Worm (Caenorhabditis elegans) whole organism, L1 larva: ENCODE measurements around the gene C08G9.1.

ENCODE experiments used
- C34B4.2 ChIP-seq: sonication (generic microtip); optimal IDR thresholded peaks from 2 replicates; lab custom pipeline; 2017; ENCODE audit warnings: mild to moderate bottlenecking, missing genetic modification characterization, missing compliant biosample characterization
- Y116A8C.19 ChIP-seq: sonication (generic microtip); optimal IDR thresholded peaks from 2 replicates; lab custom pipeline; 2016; ENCODE audit warnings: missing compliant biosample characterization, missing genetic modification characterization, borderline replicate concordance
- aha-1 ChIP-seq: fragments of 150-350 bp; optimal IDR thresholded peaks from 2 replicates; lab custom pipeline; 2014; ENCODE audit warnings: missing biosample characterization, missing genetic modification characterization
- ama-1 ChIP-seq: fragments of 150-350 bp; optimal IDR thresholded peaks from 2 replicates; lab custom pipeline; 2014
- ceh-63 ChIP-seq: fragments of 200-800 bp; sonication (Bioruptor generic); optimal IDR thresholded peaks from 2 replicates; lab custom pipeline; 2018; ENCODE audit warnings: mild to moderate bottlenecking, missing genetic modification characterization, missing compliant biosample characterization
- ceh-82 ChIP-seq, 3 experiments: fragments of 150-350 bp in 1 of 3; sonication (generic microtip) in 2 of 3; optimal IDR thresholded peaks; 2 replicates each; lab custom pipeline; 2014 to 2017; ENCODE audit warnings: missing biosample characterization in 3 of 3, missing genetic modification characterization in 3 of 3
- ceh-88 ChIP-seq: fragments of 200-800 bp; sonication (Bioruptor generic); IDR thresholded peaks from 2 replicates; pipeline ENCODE4 v1.3.6; 2022; ENCODE audit warnings: missing genetic modification characterization, missing compliant biosample characterization
- ceh-90 ChIP-seq: sonication (generic microtip); optimal IDR thresholded peaks from 2 replicates; lab custom pipeline; 2016; ENCODE audit warnings: missing genetic modification characterization, missing compliant biosample characterization
- ces-1 ChIP-seq: fragments of 150-350 bp; optimal IDR thresholded peaks from 2 replicates; lab custom pipeline; 2014; ENCODE audit warnings: missing biosample characterization, missing genetic modification reagents, missing genetic modification characterization
- efl-1 ChIP-seq, 4 experiments: fragments of 150-350 bp; optimal IDR thresholded peaks in 3 of 4; peaks in 1 of 4; 1 replicate in 1 of 4; 2 replicates in 3 of 4; lab custom pipeline; 2014; ENCODE audit warnings: missing biosample characterization in 2 of 4, missing genetic modification characterization in 2 of 4, missing genetic modification reagents in 2 of 4
- efl-3 ChIP-seq: fragments of 200-800 bp; sonication (Bioruptor generic); optimal IDR thresholded peaks from 2 replicates; lab custom pipeline; 2018; ENCODE audit warnings: mild to moderate bottlenecking, missing genetic modification characterization, missing compliant biosample characterization
- egl-13 ChIP-seq: sonication (generic microtip); optimal IDR thresholded peaks from 2 replicates; lab custom pipeline; 2016; ENCODE audit warnings: missing genotype, missing genetic modification reagents, missing genetic modification characterization, missing compliant biosample characterization
- elt-2 ChIP-seq: sonication (generic microtip); optimal IDR thresholded peaks from 2 replicates; lab custom pipeline; 2016; ENCODE audit warnings: missing genetic modification characterization, mild to moderate bottlenecking, inconsistent platforms, missing compliant biosample characterization, missing genetic modification reagents
- fos-1 ChIP-seq: fragments of 150-350 bp; optimal IDR thresholded peaks from 2 replicates; lab custom pipeline; 2014; ENCODE audit warnings: missing biosample characterization, missing genetic modification characterization
- grh-1 ChIP-seq: fragments of 200-800 bp; sonication (Bioruptor generic); IDR thresholded peaks from 2 replicates; pipeline ENCODE4 v1.3.6; 2022; ENCODE audit warnings: missing genetic modification reagents, missing genetic modification characterization, missing compliant biosample characterization
- hlh-17 ChIP-seq: fragments of 200-800 bp; sonication (Bioruptor generic); optimal IDR thresholded peaks from 2 replicates; lab custom pipeline; 2018; ENCODE audit warnings: missing genetic modification characterization, mild to moderate bottlenecking, missing compliant biosample characterization, moderate library complexity, borderline replicate concordance
- hlh-4 ChIP-seq: sonication (generic microtip); optimal IDR thresholded peaks from 2 replicates; lab custom pipeline; 2016; ENCODE audit warnings: mild to moderate bottlenecking, missing genetic modification characterization, missing compliant biosample characterization
- hpl-2 ChIP-seq: fragments of 150-350 bp; optimal IDR thresholded peaks from 2 replicates; lab custom pipeline; 2014; ENCODE audit warnings: missing biosample characterization, missing genetic modification reagents, missing genetic modification characterization
- isw-1 ChIP-seq: fragments of 200-800 bp; sonication (Bioruptor generic); IDR thresholded peaks from 2 replicates; pipeline ENCODE4 v1.3.6; 2022; ENCODE audit warnings: missing genetic modification characterization, missing compliant biosample characterization
- jun-1 ChIP-seq: fragments of 150-350 bp; optimal IDR thresholded peaks from 2 replicates; lab custom pipeline; 2014; ENCODE audit warnings: missing biosample characterization, missing genetic modification reagents, missing genetic modification characterization
- lin-13 ChIP-seq: fragments of 150-350 bp; optimal IDR thresholded peaks from 2 replicates; lab custom pipeline; 2014; ENCODE audit warnings: missing biosample characterization, missing genetic modification reagents, missing genetic modification characterization
- lin-14 ChIP-seq: fragments of 200-800 bp; sonication (Bioruptor generic); optimal IDR thresholded peaks from 2 replicates; lab custom pipeline; 2018; ENCODE audit warnings: mild to moderate bottlenecking, missing genetic modification characterization, moderate library complexity, missing compliant biosample characterization
- lin-39 ChIP-seq: fragments of 150-350 bp; optimal IDR thresholded peaks from 2 replicates; lab custom pipeline; 2014; ENCODE audit warnings: missing biosample characterization, missing genetic modification reagents, missing genetic modification characterization
- lir-3 ChIP-seq: sonication (generic microtip); optimal IDR thresholded peaks from 2 replicates; lab custom pipeline; 2016; ENCODE audit warnings: mild to moderate bottlenecking, missing genetic modification characterization, moderate library complexity, missing compliant biosample characterization; ENCODE audit not compliant: poor library complexity
- lsy-2 ChIP-seq, 2 experiments: fragments of 150-350 bp; optimal IDR thresholded peaks; 2 replicates each; lab custom pipeline; 2014; ENCODE audit warnings: missing biosample characterization in 2 of 2, missing genetic modification characterization in 2 of 2
- mab-9 ChIP-seq: fragments of 200-800 bp; sonication (Bioruptor generic); IDR thresholded peaks from 2 replicates; pipeline ENCODE4 v1.3.6; 2022; ENCODE audit warnings: missing genetic modification reagents, missing genetic modification characterization, missing compliant biosample characterization
- mdl-1 ChIP-seq, 2 experiments: fragments of 150-350 bp; optimal IDR thresholded peaks; 2 replicates each; lab custom pipeline; 2014 to 2017; ENCODE audit warnings: missing biosample characterization in 2 of 2, missing genetic modification characterization in 2 of 2, inconsistent platforms in 1 of 2
- mef-2 ChIP-seq: fragments of 150-350 bp; optimal IDR thresholded peaks from 2 replicates; lab custom pipeline; 2014; ENCODE audit warnings: missing biosample characterization, missing genetic modification characterization
- mep-1 ChIP-seq: fragments of 150-350 bp; optimal IDR thresholded peaks from 2 replicates; lab custom pipeline; 2014; ENCODE audit warnings: missing biosample characterization, missing genetic modification characterization
- nhr-12 ChIP-seq: sonication (generic microtip); optimal IDR thresholded peaks from 2 replicates; lab custom pipeline; 2017; ENCODE audit warnings: missing biosample characterization, missing genetic modification characterization
- nhr-19 ChIP-seq: fragments of 200-800 bp; sonication (Bioruptor generic); conservative IDR thresholded peaks from 2 replicates; pipeline ENCODE4 v1.3.6; 2022; ENCODE audit warnings: missing genetic modification characterization, missing compliant biosample characterization
- nhr-20 ChIP-seq: sonication (generic microtip); optimal IDR thresholded peaks from 2 replicates; lab custom pipeline; 2016; ENCODE audit warnings: mild to moderate bottlenecking, missing genetic modification characterization, missing compliant biosample characterization
- nhr-237 ChIP-seq: fragments of 150-350 bp; optimal IDR thresholded peaks from 2 replicates; lab custom pipeline; 2014; ENCODE audit warnings: missing biosample characterization, missing genetic modification characterization
- nhr-28 ChIP-seq: fragments of 150-350 bp; optimal IDR thresholded peaks from 2 replicates; lab custom pipeline; 2014; ENCODE audit warnings: missing biosample characterization, missing genetic modification characterization
- nhr-47 ChIP-seq: sonication (generic microtip); optimal IDR thresholded peaks from 2 replicates; lab custom pipeline; 2016; ENCODE audit warnings: mild to moderate bottlenecking, missing genetic modification characterization, moderate library complexity, missing compliant biosample characterization
- nhr-84 ChIP-seq: sonication (generic microtip); optimal IDR thresholded peaks from 2 replicates; lab custom pipeline; 2017; ENCODE audit warnings: missing biosample characterization, missing genetic modification characterization
- nhr-85 ChIP-seq: sonication (generic microtip); peaks from one replicate; lab custom pipeline; 2016; ENCODE audit warnings: missing genetic modification characterization, inconsistent platforms, missing compliant biosample characterization
- pag-3 ChIP-seq: sonication (generic microtip); optimal IDR thresholded peaks from 2 replicates; lab custom pipeline; 2017; ENCODE audit warnings: missing genetic modification characterization, mild to moderate bottlenecking, missing compliant biosample characterization, antibody characterized with exemption, borderline replicate concordance; ENCODE audit not compliant: insufficient read depth
- pax-3 ChIP-seq: fragments of 200-800 bp; sonication (Bioruptor generic); optimal IDR thresholded peaks from 2 replicates; lab custom pipeline; 2018; ENCODE audit warnings: mild to moderate bottlenecking, missing genetic modification characterization, moderate library complexity, missing compliant biosample characterization
- skn-1 ChIP-seq: fragments of 150-350 bp; optimal IDR thresholded peaks from 2 replicates; lab custom pipeline; 2014; ENCODE audit warnings: missing biosample characterization, missing genetic modification characterization
- snpc-4 ChIP-seq: fragments of 150-350 bp; optimal IDR thresholded peaks from 2 replicates; lab custom pipeline; 2014; ENCODE audit warnings: missing biosample characterization, missing genetic modification characterization
- snu-23 ChIP-seq: sonication (generic microtip); optimal IDR thresholded peaks from 2 replicates; lab custom pipeline; 2016; ENCODE audit warnings: missing genetic modification characterization, missing compliant biosample characterization
- sox-4 ChIP-seq: sonication (generic microtip); optimal IDR thresholded peaks from 2 replicates; lab custom pipeline; 2016; ENCODE audit warnings: missing genetic modification characterization, missing compliant biosample characterization
- sup-37 ChIP-seq: fragments of 200-800 bp; sonication (Bioruptor generic); optimal IDR thresholded peaks from 2 replicates; lab custom pipeline; 2018; ENCODE audit warnings: mild to moderate bottlenecking, missing genetic modification characterization, missing compliant biosample characterization
- tbx-2 ChIP-seq: sonication (generic microtip); optimal IDR thresholded peaks from 2 replicates; lab custom pipeline; 2016; ENCODE audit warnings: missing genetic modification characterization, missing compliant biosample characterization
- tlp-1 ChIP-seq: fragments of 150-350 bp; optimal IDR thresholded peaks from 2 replicates; lab custom pipeline; 2014; ENCODE audit warnings: missing biosample characterization, missing genetic modification characterization
- unc-30 ChIP-seq: sonication (generic microtip); optimal IDR thresholded peaks from 2 replicates; lab custom pipeline; 2017; ENCODE audit warnings: missing biosample characterization, missing genetic modification characterization
- unc-62 ChIP-seq: fragments of 150-350 bp; optimal IDR thresholded peaks from 2 replicates; lab custom pipeline; 2014; ENCODE audit warnings: missing biosample characterization, missing genetic modification reagents, missing genetic modification characterization
- unc-86 ChIP-seq: sonication (generic microtip); optimal IDR thresholded peaks from 2 replicates; lab custom pipeline; 2016; ENCODE audit warnings: missing genetic modification characterization, missing compliant biosample characterization
- vab-15 ChIP-seq: sonication (generic microtip); optimal IDR thresholded peaks from 2 replicates; lab custom pipeline; 2017; ENCODE audit warnings: missing genotype, mild to moderate bottlenecking, missing genetic modification characterization, missing compliant biosample characterization
- xbp-1 ChIP-seq: sonication (generic microtip); optimal IDR thresholded peaks from 2 replicates; lab custom pipeline; 2016; ENCODE audit warnings: missing genetic modification characterization, missing compliant biosample characterization
- zag-1 ChIP-seq: fragments of 150-350 bp; optimal IDR thresholded peaks from 2 replicates; lab custom pipeline; 2014; ENCODE audit warnings: missing biosample characterization, missing genetic modification characterization
- ztf-11 ChIP-seq, 2 experiments: sonication (generic microtip); optimal IDR thresholded peaks; 2 replicates each; lab custom pipeline; 2016 to 2017; ENCODE audit warnings: missing genetic modification characterization in 2 of 2, missing biosample characterization in 1 of 2, missing compliant biosample characterization in 1 of 2
- ztf-4 ChIP-seq: fragments of 150-350 bp; optimal IDR thresholded peaks from 2 replicates; lab custom pipeline; 2014; ENCODE audit warnings: missing biosample characterization, missing genetic modification characterization

The C08G9.1 gene

ce11 chrIV:7619261-7619660 is 39.3 kb upstream of the C08G9.1 start (continued):
- TF ChIP-seq lin-13 (GFP tag; lab: Kevin White, UChicago) (no peak), tbx-2 (tag; lab: Kevin White, UChicago) (peak; percentile 20), efl-3 (GFP tag; lab: Kevin White, UChicago) (no peak), mef-2 (no peak), lir-3 (tag; lab: Kevin White, UChicago) (no peak), egl-13 (tag; lab: Kevin White, UChicago) (peak; percentile 31), unc-62 (GFP tag; lab: Kevin White, UChicago) (no peak), elt-2 (tag; lab: Kevin White, UChicago) (no peak), mab-9 (GFP tag; lab: Robert Waterston, UW) (no peak), nhr-20 (tag; lab: Kevin White, UChicago) (no peak), fos-1 (no peak), hlh-4 (tag; lab: Kevin White, UChicago) (no peak), unc-86 (tag; lab: Kevin White, UChicago) (peak; percentile 49), ceh-88 (GFP tag; lab: Robert Waterston, UW) (no peak), zag-1 (tag; lab: Kevin White, UChicago) (peak; percentile 49), xbp-1 (tag; lab: Kevin White, UChicago) (peak; percentile 26), ztf-11 (tag; optimal IDR thresholded peaks at IDR 0.05; lab: Kevin White, UChicago) (no peak), ceh-63 (GFP tag; lab: Kevin White, UChicago) (no peak), snu-23 (GFP tag; lab: Kevin White, UChicago) (peak; percentile 34), nhr-237 (no peak), lin-14 (GFP tag; lab: Kevin White, UChicago) (peak; percentile 86), pax-3 (tag; lab: Kevin White, UChicago) (no peak), ceh-90 (no peak), tlp-1 (tag; lab: Kevin White, UChicago) (no peak), nhr-47 (tag; lab: Kevin White, UChicago) (peak; percentile 40), sox-4 (no peak), efl-1 (optimal IDR thresholded peaks at IDR 0.05; lab: Kevin White, UChicago) (no peak), efl-1 (GFP tag; optimal IDR thresholded peaks at IDR 0.05 in 1 of 2; lab: Kevin White, UChicago) (no peak), mep-1 (tag; lab: Kevin White, UChicago) (no peak), snpc-4 (no peak), aha-1 (tag; lab: Kevin White, UChicago) (no peak), pag-3 (no peak), nhr-12 (tag; lab: Kevin White, UChicago) (no peak), Y116A8C.19 (tag; lab: Kevin White, UChicago) (no peak), mdl-1 (tag; optimal IDR thresholded peaks at IDR 0.05; lab: Kevin White, UChicago) (no peak), lsy-2 (tag; optimal IDR thresholded peaks at IDR 0.05; lab: Kevin White, UChicago) (peak in 1 of 2 experiments; percentile 4), jun-1 (tag; lab: Kevin White, UChicago) (no peak), grh-1 (GFP tag; lab: Robert Waterston, UW) (no peak), nhr-85 (tag; lab: Kevin White, UChicago) (no peak), C34B4.2 (tag; lab: Kevin White, UChicago) (no peak), ceh-82 (tag; optimal IDR thresholded peaks at IDR 0.05; lab: Kevin White, UChicago) (peak in 2 of 3 experiments; percentile 46 to 54), vab-15 (tag; lab: Kevin White, UChicago) (no peak), ztf-4 (tag; lab: Kevin White, UChicago) (no peak), ama-1 (lab: Kevin White, UChicago) (no peak), nhr-19 (GFP tag; lab: Robert Waterston, UW) (no peak), sup-37 (GFP tag; lab: Kevin White, UChicago) (no peak), unc-30 (tag; lab: Kevin White, UChicago) (no peak), isw-1 (GFP tag; lab: Robert Waterston, UW) (peak; percentile 20; the same call in 1 of the 2 replicates), lin-39 (tag; lab: Kevin White, UChicago) (no peak), nhr-84 (tag; lab: Kevin White, UChicago) (no peak), ces-1 (GFP tag; lab: Kevin White, UChicago) (no peak), hpl-2 (GFP tag; lab: Kevin White, UChicago) (no peak), skn-1 (no peak), nhr-28 (tag; lab: Kevin White, UChicago) (no peak), hlh-17 (GFP tag; lab: Kevin White, UChicago) (no peak)
